Worm (Caenorhabditis elegans) whole organism, L4 larva: ENCODE data around the gene nspg-6.

Source experiments
- D1046.2 ChIP-seq: fragments of 200-800 bp; sonication (Bioruptor generic); IDR thresholded peaks from 2 replicates; pipeline ENCODE4 v1.3.6; 2022; ENCODE audit warnings: missing genetic modification characterization, missing compliant biosample characterization
- F10B5.3 ChIP-seq: sonication (generic microtip); optimal IDR thresholded peaks from 2 replicates; lab custom pipeline; 2016; ENCODE audit warnings: mild to moderate bottlenecking, missing genetic modification characterization, missing compliant biosample characterization
- F26F4.8 ChIP-seq: fragments of 200-800 bp; sonication (Bioruptor generic); conservative IDR thresholded peaks from 2 replicates; pipeline ENCODE4 v1.3.6; 2022; ENCODE audit warnings: missing genetic modification characterization, missing compliant biosample characterization
- T26A8.4 ChIP-seq: fragments of 200-800 bp; sonication (Bioruptor generic); IDR thresholded peaks from 2 replicates; pipeline ENCODE4 v1.3.6; 2022; ENCODE audit warnings: missing genetic modification characterization, missing compliant biosample characterization
- Y48G9A.11 ChIP-seq: fragments of 200-800 bp; sonication (Bioruptor generic); IDR thresholded peaks from 2 replicates; pipeline ENCODE4 v1.3.6; 2022; ENCODE audit warnings: missing genetic modification reagents, missing genetic modification characterization, missing compliant biosample characterization
- Y5F2A.4 ChIP-seq: fragments of 200-800 bp; sonication (Bioruptor generic); optimal IDR thresholded peaks from 2 replicates; lab custom pipeline; 2018; ENCODE audit warnings: mild to moderate bottlenecking, missing genetic modification characterization, missing compliant biosample characterization
- Y75B8A.6 ChIP-seq: fragments of 200-800 bp; sonication (Bioruptor generic); IDR thresholded peaks from 2 replicates; pipeline ENCODE4 v1.3.6; 2022; ENCODE audit warnings: missing genetic modification reagents, missing genetic modification characterization, missing compliant biosample characterization
- ZK337.2 ChIP-seq: fragments of 200-800 bp; sonication (Bioruptor generic); IDR thresholded peaks from 2 replicates; pipeline ENCODE4 v1.3.6; 2022; ENCODE audit warnings: missing genetic modification reagents, missing genetic modification characterization, missing compliant biosample characterization
- ZK546.5 ChIP-seq, 2 experiments: sonication (generic microtip); optimal IDR thresholded peaks; 2 replicates each; lab custom pipeline; 2017; ENCODE audit warnings: missing biosample characterization in 2 of 2, missing genetic modification characterization in 2 of 2
- aha-1 ChIP-seq: fragments of 150-350 bp; peaks from one replicate; lab custom pipeline; 2014; ENCODE audit warnings: missing biosample characterization, missing genetic modification characterization
- aly-2 ChIP-seq: sonication (generic microtip); optimal IDR thresholded peaks from 2 replicates; lab custom pipeline; 2018; ENCODE audit warnings: missing biosample characterization, missing genetic modification characterization
- ama-1 ChIP-seq: fragments of 150-350 bp; optimal IDR thresholded peaks from 2 replicates; lab custom pipeline; 2014; ENCODE audit warnings: inconsistent platforms, mixed read lengths
- arid-1 ChIP-seq: fragments of 200-800 bp; sonication (Bioruptor generic); conservative IDR thresholded peaks from 2 replicates; pipeline ENCODE4 v1.3.6; 2022; ENCODE audit warnings: missing genetic modification reagents, missing genetic modification characterization, missing compliant biosample characterization
- attf-4 ChIP-seq: sonication (generic microtip); optimal IDR thresholded peaks from 3 replicates; lab custom pipeline; 2017; ENCODE audit warnings: missing biosample characterization, missing genetic modification characterization
- ceh-20 ChIP-seq: fragments of 200-800 bp; sonication (Bioruptor generic); IDR thresholded peaks from 2 replicates; pipeline ENCODE4 v1.3.6; 2022; ENCODE audit warnings: missing genetic modification reagents, missing genetic modification characterization, missing compliant biosample characterization
- ceh-32 ChIP-seq: sonication (generic microtip); optimal IDR thresholded peaks from 2 replicates; lab custom pipeline; 2016; ENCODE audit warnings: mild to moderate bottlenecking, missing genetic modification characterization, missing compliant biosample characterization; ENCODE audit not compliant: poor library complexity
- ces-1 ChIP-seq: fragments of 150-350 bp; sonication (generic microtip); optimal IDR thresholded peaks from 4 replicates; lab custom pipeline; 2014; ENCODE audit warnings: missing biosample characterization, missing genetic modification reagents, missing genetic modification characterization
- cey-2 ChIP-seq: sonication (generic microtip); optimal IDR thresholded peaks from 3 replicates; lab custom pipeline; 2017; ENCODE audit warnings: missing genetic modification characterization, mild to moderate bottlenecking, missing compliant biosample characterization, antibody characterized with exemption, borderline replicate concordance; ENCODE audit not compliant: insufficient read depth
- ctbp-1 ChIP-seq: fragments of 200-800 bp; sonication (Bioruptor generic); IDR thresholded peaks from 2 replicates; pipeline ENCODE4 v1.3.6; 2022; ENCODE audit warnings: missing genetic modification reagents, missing genetic modification characterization, missing compliant biosample characterization
- daf-12 ChIP-seq: fragments of 150-350 bp; optimal IDR thresholded peaks from 2 replicates; lab custom pipeline; 2014; ENCODE audit warnings: missing biosample characterization, missing genetic modification reagents, missing genetic modification characterization
- dve-1 ChIP-seq: sonication (generic microtip); optimal IDR thresholded peaks from 2 replicates; lab custom pipeline; 2017; ENCODE audit warnings: antibody characterized with exemption, mild to moderate bottlenecking, missing genetic modification characterization, missing compliant biosample characterization; ENCODE audit not compliant: insufficient read depth
- egl-27 ChIP-seq: sonication (generic microtip); optimal IDR thresholded peaks from 3 replicates; lab custom pipeline; 2017; ENCODE audit warnings: missing biosample characterization, missing genetic modification reagents, missing genetic modification characterization
- fkh-10 ChIP-seq: fragments of 150-350 bp; optimal IDR thresholded peaks from 2 replicates; lab custom pipeline; 2014; ENCODE audit warnings: missing biosample characterization, missing genetic modification reagents, missing genetic modification characterization
- hif-1 ChIP-seq, 2 experiments: sonication (generic microtip); optimal IDR thresholded peaks; 2 replicates each; lab custom pipeline; 2016 to 2017; ENCODE audit warnings: missing compliant biosample characterization in 2 of 2, missing genetic modification characterization in 2 of 2, missing genetic modification reagents in 2 of 2, missing genotype in 2 of 2, mild to moderate bottlenecking in 1 of 2
- lim-7 ChIP-seq: fragments of 200-800 bp; sonication (Bioruptor generic); IDR thresholded peaks from 2 replicates; pipeline ENCODE4 v1.3.6; 2022; ENCODE audit warnings: missing genetic modification characterization, missing compliant biosample characterization
- lin-1 ChIP-seq: fragments of 200-800 bp; sonication (Bioruptor generic); IDR thresholded peaks from 2 replicates; pipeline ENCODE4 v1.3.6; 2022; ENCODE audit warnings: missing genetic modification reagents, missing genetic modification characterization, missing compliant biosample characterization
- lin-13 ChIP-seq: fragments of 150-350 bp; optimal IDR thresholded peaks from 2 replicates; lab custom pipeline; 2014; ENCODE audit warnings: missing biosample characterization, missing genetic modification reagents, missing genetic modification characterization
- lin-15B ChIP-seq: fragments of 150-350 bp; sonication (generic microtip); optimal IDR thresholded peaks from 3 replicates; lab custom pipeline; 2014; ENCODE audit warnings: missing biosample characterization, missing genetic modification characterization
- lin-38 ChIP-seq: fragments of 200-800 bp; sonication (Bioruptor generic); IDR thresholded peaks from 2 replicates; pipeline ENCODE4 v1.3.6; 2022; ENCODE audit warnings: missing genetic modification reagents, missing genetic modification characterization, missing compliant biosample characterization
- lin-39 ChIP-seq: fragments of 150-350 bp; optimal IDR thresholded peaks from 2 replicates; lab custom pipeline; 2014; ENCODE audit warnings: missing biosample characterization, missing genetic modification reagents, missing genetic modification characterization
- lsy-2 ChIP-seq, 2 experiments: fragments of 150-350 bp in 1 of 2; sonication (generic microtip) in 1 of 2; optimal IDR thresholded peaks; 2 replicates each; lab custom pipeline; 2014 to 2017; ENCODE audit warnings: missing biosample characterization in 2 of 2, missing genetic modification characterization in 2 of 2
- madf-5 ChIP-seq, 2 experiments: fragments of 200-800 bp; sonication (Bioruptor generic); IDR thresholded peaks; 2 replicates each; pipeline ENCODE4 v1.3.6; 2022; ENCODE audit warnings: missing compliant biosample characterization in 2 of 2, missing genetic modification characterization in 2 of 2
- mxl-2 ChIP-seq: fragments of 200-800 bp; sonication (Bioruptor generic); conservative IDR thresholded peaks from 2 replicates; pipeline ENCODE4 v1.3.6; 2022; ENCODE audit warnings: missing genetic modification reagents, missing genetic modification characterization, missing compliant biosample characterization
- mxl-3 ChIP-seq: fragments of 200-800 bp; sonication (Bioruptor generic); optimal IDR thresholded peaks from 2 replicates; lab custom pipeline; 2018; ENCODE audit warnings: mild to moderate bottlenecking, missing genetic modification characterization, missing compliant biosample characterization
- nhr-102 ChIP-seq: sonication (generic microtip); optimal IDR thresholded peaks from 2 replicates; lab custom pipeline; 2016; ENCODE audit warnings: mild to moderate bottlenecking, missing genetic modification characterization, moderate library complexity, missing compliant biosample characterization
- nhr-111 ChIP-seq: fragments of 200-800 bp; sonication (Bioruptor generic); optimal IDR thresholded peaks from 2 replicates; lab custom pipeline; 2018; ENCODE audit warnings: mild to moderate bottlenecking, missing genetic modification characterization, missing compliant biosample characterization
- nhr-28 ChIP-seq: fragments of 150-350 bp; optimal IDR thresholded peaks from 2 replicates; lab custom pipeline; 2014; ENCODE audit warnings: missing biosample characterization, missing genetic modification characterization
- nhr-41 ChIP-seq: fragments of 200-800 bp; sonication (Bioruptor generic); IDR thresholded peaks from 2 replicates; pipeline ENCODE4 v1.3.6; 2022; ENCODE audit warnings: missing genetic modification reagents, missing genetic modification characterization, missing compliant biosample characterization
- nhr-6 ChIP-seq: fragments of 150-350 bp; optimal IDR thresholded peaks from 2 replicates; lab custom pipeline; 2014; ENCODE audit warnings: missing biosample characterization, missing genetic modification characterization
- pha-4 ChIP-seq, 2 experiments: fragments of 150-350 bp in 1 of 2; fragments of 200-800 bp in 1 of 2; sonication (Bioruptor generic) in 1 of 2; IDR thresholded peaks in 1 of 2; optimal IDR thresholded peaks in 1 of 2; 2 replicates each; pipeline versions ENCODE4 v1.3.6 to Lab custom; 2014 to 2022; ENCODE audit warnings: missing genetic modification characterization in 2 of 2, missing genetic modification reagents in 2 of 2, missing biosample characterization in 1 of 2, missing compliant biosample characterization in 1 of 2
- pqm-1 ChIP-seq: sonication (generic microtip); optimal IDR thresholded peaks from 2 replicates; lab custom pipeline; 2017; ENCODE audit warnings: missing biosample characterization, missing genetic modification characterization
- rbr-2 ChIP-seq: sonication (generic microtip); optimal IDR thresholded peaks from 2 replicates; lab custom pipeline; 2016; ENCODE audit warnings: missing genotype, missing genetic modification characterization, missing compliant biosample characterization
- saeg-2 ChIP-seq: fragments of 200-800 bp; sonication (Bioruptor generic); IDR thresholded peaks from 2 replicates; pipeline ENCODE4 v1.3.6; 2022; ENCODE audit warnings: missing genetic modification reagents, missing genetic modification characterization, missing compliant biosample characterization
- set-16 ChIP-seq: fragments of 200-800 bp; sonication (Bioruptor generic); IDR thresholded peaks from 2 replicates; pipeline ENCODE4 v1.3.6; 2022; ENCODE audit warnings: missing genetic modification reagents, missing genetic modification characterization, missing compliant biosample characterization
- snpc-4 ChIP-seq: fragments of 150-350 bp; optimal IDR thresholded peaks from 2 replicates; lab custom pipeline; 2014; ENCODE audit warnings: missing biosample characterization, missing genetic modification characterization
- spr-1 ChIP-seq: sonication (generic microtip); optimal IDR thresholded peaks from 2 replicates; lab custom pipeline; 2016; ENCODE audit warnings: mild to moderate bottlenecking, missing genetic modification characterization, missing compliant biosample characterization
- unc-130 ChIP-seq: sonication (generic microtip); optimal IDR thresholded peaks from 2 replicates; lab custom pipeline; 2016; ENCODE audit warnings: missing genetic modification reagents, missing genetic modification characterization, missing compliant biosample characterization
- zag-1 ChIP-seq: fragments of 150-350 bp; optimal IDR thresholded peaks from 2 replicates; lab custom pipeline; 2014; ENCODE audit warnings: missing biosample characterization, missing genetic modification characterization
- ztf-7 ChIP-seq: fragments of 150-350 bp; optimal IDR thresholded peaks from 2 replicates; lab custom pipeline; 2014; ENCODE audit warnings: missing biosample characterization, missing genetic modification characterization

Gene nspg-6

ce11 chrIII:7272828-7273227, 41.9 kb downstream of the nspg-6 start (continued):
- no peak for TF ChIP-seq attf-4 (tag; lab: Kevin White, UChicago)
- no peak for TF ChIP-seq ama-1 (lab: Kevin White, UChicago)
- TF ChIP-seq snpc-4: no peak
- no peak for TF ChIP-seq egl-27 (tag; lab: Kevin White, UChicago)
- no peak for TF ChIP-seq ceh-32 (tag; lab: Kevin White, UChicago)
- no peak for TF ChIP-seq ces-1 (GFP tag; lab: Kevin White, UChicago)
- no peak for TF ChIP-seq lin-38 (GFP tag; lab: Robert Waterston, UW)
- TF ChIP-seq set-16 (GFP tag; lab: Robert Waterston, UW): no peak
- TF ChIP-seq arid-1 (GFP tag; lab: Robert Waterston, UW): no peak
- no peak for TF ChIP-seq Y75B8A.6 (GFP tag; lab: Robert Waterston, UW)
- TF ChIP-seq F10B5.3 (tag; lab: Kevin White, UChicago): no peak
- no peak for TF ChIP-seq T26A8.4
- no peak for TF ChIP-seq nhr-41 (GFP tag; lab: Robert Waterston, UW)
- no peak for TF ChIP-seq lin-39
- TF ChIP-seq Y48G9A.11 (GFP tag; lab: Robert Waterston, UW): no peak
- peak; percentile 62 for TF ChIP-seq mxl-3 (GFP tag; lab: Kevin White, UChicago)
- TF ChIP-seq lin-15B (tag; lab: Kevin White, UChicago): no peak
- no peak for TF ChIP-seq Y5F2A.4
- TF ChIP-seq D1046.2: no peak
- TF ChIP-seq lin-13 (GFP tag; lab: Kevin White, UChicago): no peak
- no peak for TF ChIP-seq fkh-10 (GFP tag; lab: Kevin White, UChicago)
- no peak for TF ChIP-seq ZK337.2 (GFP tag; lab: Robert Waterston, UW)
- no peak for TF ChIP-seq nhr-6 (tag; lab: Kevin White, UChicago)
- TF ChIP-seq hif-1 (tag; optimal IDR thresholded peaks at IDR 0.05; lab: Kevin White, UChicago): no peak
- TF ChIP-seq aly-2 (tag; lab: Kevin White, UChicago): no peak
- no peak for TF ChIP-seq rbr-2 (tag; lab: Kevin White, UChicago)
- no peak for TF ChIP-seq madf-5 (GFP tag; IDR thresholded peaks at IDR 0.05; lab: Robert Waterston, UW)
- TF ChIP-seq pqm-1 (tag; lab: Kevin White, UChicago): peak; percentile 70
- no peak for TF ChIP-seq ceh-20 (GFP tag; lab: Robert Waterston, UW)
- no peak for TF ChIP-seq spr-1 (tag; lab: Kevin White, UChicago)
- TF ChIP-seq zag-1: no peak
- TF ChIP-seq mxl-2 (GFP tag; lab: Robert Waterston, UW): no peak
- TF ChIP-seq dve-1 (tag; lab: Kevin White, UChicago): peak; percentile 72
- TF ChIP-seq nhr-111: no peak
- peak; percentile 36; the same call in 1 of the 2 replicates for TF ChIP-seq lin-1 (GFP tag; lab: Robert Waterston, UW)
- no peak for TF ChIP-seq cey-2 (tag; lab: Kevin White, UChicago)
- TF ChIP-seq saeg-2 (GFP tag; lab: Robert Waterston, UW): no peak
- peak; percentile 66 for TF ChIP-seq nhr-28 (tag; lab: Kevin White, UChicago)
- no peak for TF ChIP-seq nhr-102 (tag; lab: Kevin White, UChicago)
- no peak for TF ChIP-seq ctbp-1 (GFP tag; lab: Robert Waterston, UW)
- peak in 1 of 2 experiments; percentile 37 for TF ChIP-seq lsy-2 (tag; optimal IDR thresholded peaks at IDR 0.05; lab: Kevin White, UChicago)
- no peak for TF ChIP-seq pha-4 (GFP tag; IDR thresholded peaks at IDR 0.05; lab: Robert Waterston, UW)
- TF ChIP-seq pha-4 (tag; optimal IDR thresholded peaks at IDR 0.05; lab: Kevin White, UChicago): no peak
- TF ChIP-seq ztf-7 (tag; lab: Kevin White, UChicago): no peak
- no peak for TF ChIP-seq daf-12 (tag; lab: Kevin White, UChicago)
- no peak for TF ChIP-seq F26F4.8
- TF ChIP-seq ZK546.5 (tag; optimal IDR thresholded peaks at IDR 0.05; lab: Kevin White, UChicago): no peak
- TF ChIP-seq unc-130 (GFP tag; lab: Kevin White, UChicago): no peak
- TF ChIP-seq lim-7 (GFP tag; lab: Robert Waterston, UW): 0 out of 2 replicates have a peak, but pooled peaks have one; percentile 16
- peak; percentile 77 for TF ChIP-seq aha-1
